Fruit fly (Drosophila melanogaster): ENCODE results near the gene Eip75B.

- TF ChIP-seq pad (GFP tag; optimal IDR thresholded peaks at IDR 0.05) (peak; percentile 28), CG1620 (GFP tag; optimal IDR thresholded peaks at IDR 0.05) (no peak), CG7045 (GFP tag; optimal IDR thresholded peaks at IDR 0.05) (peak; percentile 69), cic (GFP tag; optimal IDR thresholded peaks at IDR 0.05) (peak; percentile 96), cnc (optimal IDR thresholded peaks at IDR 0.05) (no peak), tj (GFP tag; optimal IDR thresholded peaks at IDR 0.05) (peak; percentile 44), CG12768 (GFP tag; optimal IDR thresholded peaks at IDR 0.05) (peak; percentile 91)
Observed at dm6 chr3L:17956369-17957007, 108.0 kb downstream of the Eip75B start.

Data from whole organism, adult.